Worm (Caenorhabditis elegans) whole organism, young adult: ENCODE measurements around the gene ent-7.

Source experiments
- aptf-3 ChIP-seq: fragments of 200-800 bp; sonication (Bioruptor generic); IDR thresholded peaks from 2 replicates; pipeline ENCODE4 v1.3.6; 2022; ENCODE audit warnings: missing genetic modification characterization, missing compliant biosample characterization
- efl-1 ChIP-seq: fragments of 150-350 bp; optimal IDR thresholded peaks from 2 replicates; lab custom pipeline; 2014; ENCODE audit warnings: missing biosample characterization, missing genetic modification reagents, missing genetic modification characterization
- ets-4 ChIP-seq: fragments of 200-800 bp; sonication (Bioruptor generic); optimal IDR thresholded peaks from 2 replicates; lab custom pipeline; 2018; ENCODE audit warnings: mild to moderate bottlenecking, missing genetic modification characterization, missing compliant biosample characterization
- let-526 ChIP-seq: fragments of 200-800 bp; sonication (Bioruptor generic); IDR thresholded peaks from 2 replicates; pipeline ENCODE4 v1.3.6; 2022; ENCODE audit warnings: missing genetic modification reagents, missing genetic modification characterization, missing compliant biosample characterization
- ztf-6 ChIP-seq: fragments of 200-800 bp; sonication (Bioruptor generic); IDR thresholded peaks from 2 replicates; pipeline ENCODE4 v1.3.6; 2022; ENCODE audit warnings: missing genetic modification reagents, missing genetic modification characterization, missing compliant biosample characterization

DNA sequence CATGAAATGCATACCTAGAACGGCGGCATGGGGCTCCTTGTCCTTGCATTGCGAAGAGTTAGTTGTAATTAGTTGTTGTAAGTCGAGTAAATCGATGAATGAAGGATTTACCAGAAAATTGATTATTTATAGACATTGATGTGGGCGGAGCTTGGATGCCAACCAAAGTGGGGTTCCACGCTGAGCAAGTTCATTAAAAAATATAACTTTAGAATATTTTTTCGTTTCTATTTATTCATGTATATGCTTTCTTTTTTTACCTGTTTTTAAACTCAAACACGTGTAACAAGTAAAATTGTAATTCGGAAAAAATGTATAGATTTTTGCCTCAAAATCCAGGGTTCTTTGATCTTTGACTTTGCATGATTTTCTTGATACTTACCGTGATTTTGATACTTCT lies 10.5 kb downstream of the ent-7 start, which contains the start of gene gipc-2:
- no peak for TF ChIP-seq aptf-3
- TF ChIP-seq efl-1 (GFP tag; lab: Kevin White, UChicago): no peak
- no peak for TF ChIP-seq ets-4
- no peak for TF ChIP-seq let-526 (GFP tag; lab: Robert Waterston, UW)
- TF ChIP-seq ztf-6 (GFP tag; lab: Robert Waterston, UW): no peak
